In genomic region chr3L:6853000-6853717, dm6 we compare ENCODE assay signal across 5 fruit fly cellular contexts.
TF ChIP-seq lines count a peak whose summit lies in the region.

No protein-coding gene starts in this region.

- no peak for TF ChIP-seq CTCF in whole organism, embryonic (GFP tag; optimal IDR thresholded peaks at IDR 0.05; lab: Kevin White, UChicago)

TF ChIP-seq in whole organism, adult, 20 proteins besides CTCF, POLR2A, EP300 and RAD21:
- TF ChIP-seq CG7045 (GFP tag; optimal IDR thresholded peaks at IDR 0.05; lab: Kevin White, UChicago) (peak; percentile 64), CG12768 (GFP tag; optimal IDR thresholded peaks at IDR 0.05; lab: Kevin White, UChicago) (no peak), Crg-1 (GFP tag; optimal IDR thresholded peaks at IDR 0.05; lab: Kevin White, UChicago) (no peak), CG11617 (GFP tag; optimal IDR thresholded peaks at IDR 0.05; lab: Kevin White, UChicago) (peak; percentile 6), CG33017 (tag; optimal IDR thresholded peaks at IDR 0.05; lab: Kevin White, UChicago) (peak; percentile 64), CG14711 (tag; optimal IDR thresholded peaks at IDR 0.05; lab: Kevin White, UChicago) (peak; percentile 71), pad (GFP tag; optimal IDR thresholded peaks at IDR 0.05; lab: Kevin White, UChicago) (no peak), CG7101 (tag; optimal IDR thresholded peaks at IDR 0.05; lab: Kevin White, UChicago) (peak; percentile 49), bab1 (GFP tag; optimal IDR thresholded peaks at IDR 0.05; lab: Kevin White, UChicago) (no peak)

TF ChIP-seq in whole organism, embryonic, 481 proteins besides CTCF, POLR2A, EP300 and RAD21 (continues in another document):
- TF ChIP-seq NfI (GFP tag; optimal IDR thresholded peaks at IDR 0.05; lab: Kevin White, UChicago) (peak; percentile 56), Fer2 (tag; optimal IDR thresholded peaks at IDR 0.05; lab: Kevin White, UChicago) (peak; percentile 60), E2f2 (GFP tag; IDR thresholded peaks at IDR 0.05; lab: Robert Waterston, UW) (peak; percentile 40; the same call in 1 of the 2 replicates), odd (GFP tag; optimal IDR thresholded peaks at IDR 0.05; lab: Kevin White, UChicago) (peak; percentile 42), CG15269 (tag; optimal IDR thresholded peaks at IDR 0.05; lab: Kevin White, UChicago) (peak; percentile 86), CG9437 (GFP tag; optimal IDR thresholded peaks at IDR 0.05; lab: Kevin White, UChicago) (peak; percentile 78), br (optimal IDR thresholded peaks at IDR 0.05; lab: Kevin White, UChicago) (no peak), az2 (GFP tag; optimal IDR thresholded peaks at IDR 0.05; lab: Kevin White, UChicago) (peak; percentile 47), wdn (GFP tag; IDR thresholded peaks at IDR 0.05; lab: Robert Waterston, UW) (no peak), CG31441 (GFP tag; IDR thresholded peaks at IDR 0.05; lab: Robert Waterston, UW) (peak; percentile 93), MESR4 (GFP tag; optimal IDR thresholded peaks at IDR 0.05; lab: Kevin White, UChicago) (no peak), kah (GFP tag; optimal IDR thresholded peaks at IDR 0.05; lab: Kevin White, UChicago) (peak; percentile 56), ttk (GFP tag; IDR thresholded peaks at IDR 0.05; lab: Robert Waterston, UW) (peak; percentile 76), CG17359 (tag; optimal IDR thresholded peaks at IDR 0.05; lab: Kevin White, UChicago) (peak; percentile 69), CG10654 (GFP tag; optimal IDR thresholded peaks at IDR 0.05; lab: Kevin White, UChicago) (peak; percentile 62), scrt (GFP tag; optimal IDR thresholded peaks at IDR 0.05; lab: Kevin White, UChicago) (peak; percentile 27), Dfd (GFP tag; optimal IDR thresholded peaks at IDR 0.05; lab: Kevin White, UChicago) (no peak), HLH3B (GFP tag; IDR thresholded peaks at IDR 0.05; lab: Robert Waterston, UW) (peak; percentile 64), psq (GFP tag; optimal IDR thresholded peaks at IDR 0.05; lab: Kevin White, UChicago) (no peak), CG2712 (tag; optimal IDR thresholded peaks at IDR 0.05; lab: Kevin White, UChicago) (peak; percentile 89), bowl (GFP tag; IDR thresholded peaks at IDR 0.05; lab: Robert Waterston, UW) (no peak)

TF ChIP-seq in whole organism, prepupa, 60 proteins besides CTCF, POLR2A, EP300 and RAD21 (continues in another document):
- TF ChIP-seq CG16779 (tag; optimal IDR thresholded peaks at IDR 0.05; lab: Kevin White, UChicago), result no peak
- TF ChIP-seq achi (GFP tag; optimal IDR thresholded peaks at IDR 0.05; lab: Kevin White, UChicago), result peak; percentile 55
- peak; percentile 77 for TF ChIP-seq CG3032 (tag; optimal IDR thresholded peaks at IDR 0.05; lab: Kevin White, UChicago)
- TF ChIP-seq Gug (GFP tag; IDR thresholded peaks at IDR 0.05; lab: Robert Waterston, UW), result peak; percentile 44; the same call in 1 of the 2 replicates
- peak; percentile 61 for TF ChIP-seq CG6163 (GFP tag; IDR thresholded peaks at IDR 0.05; lab: Robert Waterston, UW)
- no peak for TF ChIP-seq Lpt (GFP tag; optimal IDR thresholded peaks at IDR 0.05; lab: Kevin White, UChicago)
- peak; percentile 39 for TF ChIP-seq acj6 (GFP tag; optimal IDR thresholded peaks at IDR 0.05; lab: Kevin White, UChicago)
- TF ChIP-seq pdm3 (GFP tag; optimal IDR thresholded peaks at IDR 0.05; lab: Kevin White, UChicago), result peak; percentile 15
- no peak for TF ChIP-seq fd85E (GFP tag; optimal IDR thresholded peaks at IDR 0.05; lab: Kevin White, UChicago)
- TF ChIP-seq CG6276 (GFP tag; optimal IDR thresholded peaks at IDR 0.05; lab: Kevin White, UChicago), result peak; percentile 30
- TF ChIP-seq CG15336 (GFP tag; IDR thresholded peaks at IDR 0.05; lab: Robert Waterston, UW), result peak; percentile 66
- TF ChIP-seq CG1621 (tag; optimal IDR thresholded peaks at IDR 0.05; lab: Kevin White, UChicago), result no peak
- peak; percentile 8 for TF ChIP-seq CG11762 (GFP tag; optimal IDR thresholded peaks at IDR 0.05; lab: Kevin White, UChicago; ENCODE audit: insufficient read depth)
- TF ChIP-seq topi (GFP tag; optimal IDR thresholded peaks at IDR 0.05; lab: Kevin White, UChicago), result no peak
- peak; percentile 62 for TF ChIP-seq CG34406 (GFP tag; optimal IDR thresholded peaks at IDR 0.05; lab: Kevin White, UChicago)
- peak; percentile 18 for TF ChIP-seq Hr4 (GFP tag; optimal IDR thresholded peaks at IDR 0.05; lab: Kevin White, UChicago)
- peak; percentile 16 for TF ChIP-seq fd59A (GFP tag; optimal IDR thresholded peaks at IDR 0.05; lab: Kevin White, UChicago)
- TF ChIP-seq CG10631 (GFP tag; optimal IDR thresholded peaks at IDR 0.05; lab: Kevin White, UChicago), result peak; percentile 25
- TF ChIP-seq OdsH (GFP tag; optimal IDR thresholded peaks at IDR 0.05; lab: Kevin White, UChicago), result peak; percentile 50
- TF ChIP-seq Eip78C (GFP tag; lab: Kevin White, UChicago), result peak; percentile 1
- TF ChIP-seq salr (GFP tag; optimal IDR thresholded peaks at IDR 0.05; lab: Kevin White, UChicago), result peak in 1 of 2 experiments; percentile 66

TF ChIP-seq in whole organism, pupa, 21 proteins besides CTCF, POLR2A, EP300 and RAD21:
- TF ChIP-seq Snoo (tag; optimal IDR thresholded peaks at IDR 0.05; lab: Kevin White, UChicago), result peak; percentile 38
- TF ChIP-seq CG15710 (tag; optimal IDR thresholded peaks at IDR 0.05; lab: Kevin White, UChicago), result peak; percentile 55
- no peak for TF ChIP-seq Pif1B (GFP tag; optimal IDR thresholded peaks at IDR 0.05; lab: Kevin White, UChicago)
- peak; percentile 46 for TF ChIP-seq CG34367 (tag; optimal IDR thresholded peaks at IDR 0.05; lab: Kevin White, UChicago)
- peak; percentile 66 for TF ChIP-seq CG4496 (GFP tag; IDR thresholded peaks at IDR 0.05; lab: Robert Waterston, UW)
- TF ChIP-seq EcR (GFP tag; optimal IDR thresholded peaks at IDR 0.05; lab: Kevin White, UChicago), result peak; percentile 5
- TF ChIP-seq CG17806 (tag; optimal IDR thresholded peaks at IDR 0.05; lab: Kevin White, UChicago), result peak; percentile 58
- peak; percentile 57 for TF ChIP-seq CG8301 (tag; optimal IDR thresholded peaks at IDR 0.05; lab: Kevin White, UChicago)
- no peak for TF ChIP-seq D1 (tag; optimal IDR thresholded peaks at IDR 0.05; lab: Kevin White, UChicago)
- TF ChIP-seq CG9948 (tag; optimal IDR thresholded peaks at IDR 0.05; lab: Kevin White, UChicago), result peak; percentile 72
- no peak for TF ChIP-seq gl (tag; optimal IDR thresholded peaks at IDR 0.05; lab: Kevin White, UChicago)
- TF ChIP-seq fd96Ca (GFP tag; IDR thresholded peaks at IDR 0.05; lab: Robert Waterston, UW), result peak; percentile 74; the same call in 2 of the 3 replicates
- peak; percentile 31; the same call in 1 of the 2 replicates for TF ChIP-seq CG32121 (GFP tag; IDR thresholded peaks at IDR 0.05; lab: Robert Waterston, UW)
- peak; percentile 69 for TF ChIP-seq CG14655 (GFP tag; optimal IDR thresholded peaks at IDR 0.05; lab: Kevin White, UChicago)
- no peak for TF ChIP-seq Pif1A (GFP tag; optimal IDR thresholded peaks at IDR 0.05; lab: Kevin White, UChicago)
- no peak for TF ChIP-seq CG13204 (GFP tag; optimal IDR thresholded peaks at IDR 0.05; lab: Kevin White, UChicago)
- peak; percentile 81 for TF ChIP-seq CG8159 (tag; optimal IDR thresholded peaks at IDR 0.05; lab: Kevin White, UChicago)
- TF ChIP-seq Ets98B (GFP tag; IDR thresholded peaks at IDR 0.05; lab: Robert Waterston, UW), result peak; percentile 56

TF ChIP-seq in whole organism, wandering third instar larva, 38 proteins besides CTCF, POLR2A, EP300 and RAD21:
- no peak for TF ChIP-seq CrebA (GFP tag; optimal IDR thresholded peaks at IDR 0.05; lab: Kevin White, UChicago; ENCODE audit: borderline replicate concordance)
- TF ChIP-seq Dfd (GFP tag; optimal IDR thresholded peaks at IDR 0.05; lab: Kevin White, UChicago), result peak; percentile 31
- TF ChIP-seq Jra (GFP tag; optimal IDR thresholded peaks at IDR 0.05; lab: Kevin White, UChicago), result no peak
- TF ChIP-seq dl (GFP tag; optimal IDR thresholded peaks at IDR 0.05; lab: Kevin White, UChicago; ENCODE audit: insufficient read depth in 1 of 2, partially characterized antibody in 2 of 2), result no peak
- no peak for TF ChIP-seq Rel (GFP tag; optimal IDR thresholded peaks at IDR 0.05; lab: Kevin White, UChicago)
- peak; percentile 8 for TF ChIP-seq Rel (tag; optimal IDR thresholded peaks at IDR 0.05; lab: Kevin White, UChicago)
- no peak for TF ChIP-seq CG32264 (GFP tag; optimal IDR thresholded peaks at IDR 0.05; lab: Kevin White, UChicago)
- no peak for TF ChIP-seq Myc (optimal IDR thresholded peaks at IDR 0.05; lab: Kevin White, UChicago)
- TF ChIP-seq HLH106 (tag; optimal IDR thresholded peaks at IDR 0.05; lab: Kevin White, UChicago), result peak; percentile 83
- no peak for TF ChIP-seq tai (GFP tag; optimal IDR thresholded peaks at IDR 0.05; lab: Kevin White, UChicago)
- TF ChIP-seq dsf (GFP tag; optimal IDR thresholded peaks at IDR 0.05; lab: Kevin White, UChicago; ENCODE audit: borderline replicate concordance), result no peak
- no peak for TF ChIP-seq lola (GFP tag; optimal IDR thresholded peaks at IDR 0.05; lab: Kevin White, UChicago)
- TF ChIP-seq jim (GFP tag; optimal IDR thresholded peaks at IDR 0.05; lab: Kevin White, UChicago), result no peak
- no peak for TF ChIP-seq Abd-B (GFP tag; optimal IDR thresholded peaks at IDR 0.05; lab: Kevin White, UChicago)
- no peak for TF ChIP-seq Hr83 (GFP tag; optimal IDR thresholded peaks at IDR 0.05; lab: Kevin White, UChicago; ENCODE audit: poor library complexity, severe bottlenecking)
- peak in 1 of 2 experiments; percentile 4 for TF ChIP-seq foxo (GFP tag; optimal IDR thresholded peaks at IDR 0.05; lab: Kevin White, UChicago)
- TF ChIP-seq CG9705 (GFP tag; optimal IDR thresholded peaks at IDR 0.05; lab: Kevin White, UChicago), result no peak
- TF ChIP-seq woc (GFP tag; optimal IDR thresholded peaks at IDR 0.05; lab: Kevin White, UChicago), result no peak
- TF ChIP-seq Hr78 (GFP tag; optimal IDR thresholded peaks at IDR 0.05; lab: Kevin White, UChicago), result no peak
- peak; percentile 51 for TF ChIP-seq OdsH (GFP tag; optimal IDR thresholded peaks at IDR 0.05; lab: Kevin White, UChicago)
- peak; percentile 25 for TF ChIP-seq br (GFP tag; optimal IDR thresholded peaks at IDR 0.05; lab: Kevin White, UChicago)
- no peak for TF ChIP-seq Hnf4 (GFP tag; optimal IDR thresholded peaks at IDR 0.05; lab: Kevin White, UChicago)
- peak; percentile 43 for TF ChIP-seq rgr (GFP tag; optimal IDR thresholded peaks at IDR 0.05; lab: Kevin White, UChicago)
- no peak for TF ChIP-seq sv (GFP tag; optimal IDR thresholded peaks at IDR 0.05; lab: Kevin White, UChicago)
- TF ChIP-seq Sp1 (GFP tag; optimal IDR thresholded peaks at IDR 0.05; lab: Kevin White, UChicago), result peak; percentile 54
- peak; percentile 26 for TF ChIP-seq h (GFP tag; optimal IDR thresholded peaks at IDR 0.05; lab: Kevin White, UChicago)
- TF ChIP-seq psq (GFP tag; optimal IDR thresholded peaks at IDR 0.05; lab: Kevin White, UChicago), result peak; percentile 51
- TF ChIP-seq dmrt93B (GFP tag; optimal IDR thresholded peaks at IDR 0.05; lab: Kevin White, UChicago), result peak; percentile 35
